Fruit fly (Drosophila melanogaster) whole organism, prepupa: ENCODE results near the gene CG15544.

Source experiments
- Blimp-1 ChIP-seq: fragments of 200-800 bp; sonication (Bioruptor generic); optimal IDR thresholded peaks from 3 replicates; lab custom pipeline; 2017; ENCODE audit warnings: missing biosample characterization, missing genetic modification characterization, mild to moderate bottlenecking, moderate library complexity, missing genetic modification reagents
- CG10631 ChIP-seq: fragments of 200-800 bp; sonication (Bioruptor generic); optimal IDR thresholded peaks from 2 replicates; lab custom pipeline; 2016; ENCODE audit warnings: missing biosample characterization, missing genetic modification characterization
- CG10669 ChIP-seq: fragments of 200-800 bp; sonication (Bioruptor generic); optimal IDR thresholded peaks from 3 replicates; lab custom pipeline; 2018; ENCODE audit warnings: missing biosample characterization, mild to moderate bottlenecking, missing genetic modification characterization, moderate library complexity
- CG11294 ChIP-seq: fragments of 200-800 bp; sonication (Bioruptor generic); IDR thresholded peaks from 2 replicates; pipeline ENCODE4 v1.3.6; 2022; ENCODE audit warnings: missing biosample characterization, missing genetic modification characterization
- CG11762 ChIP-seq: fragments of 200-800 bp; sonication (Bioruptor generic); optimal IDR thresholded peaks from 3 replicates; lab custom pipeline; 2016; ENCODE audit warnings: missing biosample characterization, missing genetic modification characterization; ENCODE audit not compliant: insufficient read depth
- CG15336 ChIP-seq: fragments of 200-800 bp; sonication (Bioruptor generic); IDR thresholded peaks from 2 replicates; pipeline ENCODE4 v1.3.6; 2022; ENCODE audit warnings: missing biosample characterization, missing genetic modification characterization
- CG1621 ChIP-seq: fragments of 200-800 bp; sonication (Bioruptor generic); optimal IDR thresholded peaks from 3 replicates; lab custom pipeline; 2018; ENCODE audit warnings: missing biosample characterization, mild to moderate bottlenecking, missing genetic modification characterization
- CG16779 ChIP-seq: fragments of 200-800 bp; sonication (Bioruptor generic); optimal IDR thresholded peaks from 3 replicates; lab custom pipeline; 2017; ENCODE audit warnings: missing biosample characterization, mild to moderate bottlenecking, missing genetic modification characterization
- CG3032 ChIP-seq: fragments of 200-800 bp; optimal IDR thresholded peaks from 2 replicates; lab custom pipeline; 2019; ENCODE audit warnings: missing biosample characterization, mild to moderate bottlenecking, missing genetic modification characterization, moderate library complexity
- CG31627 ChIP-seq: fragments of 200-800 bp; sonication (Bioruptor generic); optimal IDR thresholded peaks from 3 replicates; lab custom pipeline; 2016; ENCODE audit warnings: missing biosample characterization, missing genetic modification characterization
- CG32006 ChIP-seq: fragments of 200-800 bp; sonication (Bioruptor generic); optimal IDR thresholded peaks from 3 replicates; lab custom pipeline; 2017; ENCODE audit warnings: missing biosample characterization, mild to moderate bottlenecking, missing genetic modification characterization
- CG34406 ChIP-seq: fragments of 200-800 bp; sonication (Bioruptor generic); optimal IDR thresholded peaks from 3 replicates; lab custom pipeline; 2016; ENCODE audit warnings: missing biosample characterization, missing genetic modification characterization
- CG3919 ChIP-seq: fragments of 200-800 bp; sonication (Bioruptor generic); optimal IDR thresholded peaks from 3 replicates; lab custom pipeline; 2016; ENCODE audit warnings: missing biosample characterization, missing genetic modification characterization
- CG4318 ChIP-seq: fragments of 200-800 bp; sonication (Bioruptor generic); optimal IDR thresholded peaks from 3 replicates; lab custom pipeline; 2017; ENCODE audit warnings: missing biosample characterization, mild to moderate bottlenecking, missing genetic modification characterization
- CG6163 ChIP-seq: fragments of 200-800 bp; sonication (Bioruptor generic); IDR thresholded peaks from 3 replicates; pipeline ENCODE4 v1.3.6; 2022; ENCODE audit warnings: missing biosample characterization, missing genetic modification characterization
- CG6276 ChIP-seq: fragments of 200-800 bp; sonication (Bioruptor generic); optimal IDR thresholded peaks from 2 replicates; lab custom pipeline; 2017; ENCODE audit warnings: missing biosample characterization, mild to moderate bottlenecking, missing genetic modification characterization
- CG6792 ChIP-seq: fragments of 200-800 bp; sonication (Bioruptor generic); optimal IDR thresholded peaks from 3 replicates; lab custom pipeline; 2016; ENCODE audit warnings: missing biosample characterization, missing genetic modification characterization
- CG6808 ChIP-seq: fragments of 200-800 bp; sonication (Bioruptor generic); optimal IDR thresholded peaks from 3 replicates; lab custom pipeline; 2017; ENCODE audit warnings: missing biosample characterization, missing genetic modification characterization, mild to moderate bottlenecking, moderate library complexity, missing genetic modification reagents
- CG7368 ChIP-seq: fragments of 200-800 bp; sonication (Bioruptor generic); optimal IDR thresholded peaks from 3 replicates; lab custom pipeline; 2016; ENCODE audit warnings: missing biosample characterization, missing genetic modification characterization
- CG8319 ChIP-seq: fragments of 200-800 bp; sonication (Bioruptor generic); optimal IDR thresholded peaks from 3 replicates; lab custom pipeline; 2016; ENCODE audit warnings: missing biosample characterization, missing genetic modification characterization
- CG8632 ChIP-seq: fragments of 200-800 bp; sonication (Bioruptor generic); optimal IDR thresholded peaks from 3 replicates; lab custom pipeline; 2016; ENCODE audit warnings: missing biosample characterization, missing genetic modification characterization
- CG9139 ChIP-seq: fragments of 200-800 bp; sonication (Bioruptor generic); optimal IDR thresholded peaks from 3 replicates; lab custom pipeline; 2017; ENCODE audit warnings: missing biosample characterization, mild to moderate bottlenecking, missing genetic modification characterization
- Eip78C ChIP-seq: fragments of 200-800 bp; sonication (Bioruptor generic); peaks from one replicate; lab custom pipeline; 2016; ENCODE audit warnings: missing biosample characterization, missing genetic modification characterization
- Eip93F ChIP-seq: fragments of 200-800 bp; sonication (Bioruptor generic); optimal IDR thresholded peaks from 2 replicates; lab custom pipeline; 2016; ENCODE audit warnings: missing biosample characterization, mild to moderate bottlenecking, missing genetic modification characterization
- Ets96B ChIP-seq: fragments of 200-800 bp; optimal IDR thresholded peaks from 2 replicates; lab custom pipeline; 2019; ENCODE audit warnings: missing biosample characterization, mild to moderate bottlenecking, missing genetic modification characterization, moderate library complexity
- Hr38 ChIP-seq: sonication (Bioruptor generic); optimal IDR thresholded peaks from 2 replicates; lab custom pipeline; 2016; ENCODE audit warnings: missing biosample characterization, missing genetic modification characterization
- Lpt ChIP-seq: fragments of 200-800 bp; sonication (Bioruptor generic); optimal IDR thresholded peaks from 3 replicates; lab custom pipeline; 2016; ENCODE audit warnings: missing biosample characterization, missing genetic modification characterization
- Met ChIP-seq: fragments of 200-800 bp; sonication (Bioruptor generic); optimal IDR thresholded peaks from 3 replicates; lab custom pipeline; 2016; ENCODE audit warnings: missing biosample characterization, missing genetic modification characterization
- Smox ChIP-seq: fragments of 200-800 bp; sonication (Bioruptor generic); optimal IDR thresholded peaks from 3 replicates; lab custom pipeline; 2016; ENCODE audit warnings: missing biosample characterization, missing genetic modification characterization
- Sox14 ChIP-seq: fragments of 200-800 bp; sonication (Bioruptor generic); optimal IDR thresholded peaks from 3 replicates; lab custom pipeline; 2016; ENCODE audit warnings: missing biosample characterization, missing genetic modification characterization
- acj6 ChIP-seq: fragments of 200-800 bp; sonication (Bioruptor generic); optimal IDR thresholded peaks from 3 replicates; lab custom pipeline; 2016; ENCODE audit warnings: missing biosample characterization, missing genetic modification characterization
- cyc ChIP-seq: fragments of 200-800 bp; sonication (Bioruptor generic); optimal IDR thresholded peaks from 3 replicates; lab custom pipeline; 2016; ENCODE audit warnings: missing biosample characterization, missing genetic modification characterization
- dsx ChIP-seq: fragments of 200-800 bp; optimal IDR thresholded peaks from 3 replicates; lab custom pipeline; 2019; ENCODE audit warnings: missing biosample characterization, mild to moderate bottlenecking, missing genetic modification characterization, moderate library complexity; ENCODE audit not compliant: poor library complexity, severe bottlenecking
- fd59A ChIP-seq: fragments of 200-800 bp; sonication (Bioruptor generic); optimal IDR thresholded peaks from 2 replicates; lab custom pipeline; 2017; ENCODE audit warnings: missing biosample characterization, mild to moderate bottlenecking, missing genetic modification characterization, missing genetic modification reagents
- fd85E ChIP-seq: fragments of 200-800 bp; sonication (Bioruptor generic); optimal IDR thresholded peaks from 3 replicates; lab custom pipeline; 2016; ENCODE audit warnings: missing biosample characterization, missing genetic modification characterization
- fkh ChIP-seq: fragments of 200-800 bp; sonication (Bioruptor generic); optimal IDR thresholded peaks from 3 replicates; lab custom pipeline; 2017; ENCODE audit warnings: missing biosample characterization, mild to moderate bottlenecking, missing genetic modification characterization, moderate library complexity
- lz ChIP-seq: fragments of 200-800 bp; sonication (Bioruptor generic); optimal IDR thresholded peaks from 3 replicates; lab custom pipeline; 2016; ENCODE audit warnings: missing biosample characterization, missing genetic modification characterization
- net ChIP-seq: fragments of 200-800 bp; sonication (Bioruptor generic); optimal IDR thresholded peaks from 3 replicates; lab custom pipeline; 2016; ENCODE audit warnings: missing biosample characterization, missing genetic modification characterization
- pdm3 ChIP-seq: fragments of 200-800 bp; sonication (Bioruptor generic); optimal IDR thresholded peaks from 3 replicates; lab custom pipeline; 2016; ENCODE audit warnings: missing biosample characterization, missing genetic modification characterization
- salr ChIP-seq, 2 experiments: fragments of 200-800 bp; sonication (Bioruptor generic); optimal IDR thresholded peaks; 3 replicates each; lab custom pipeline; 2016 to 2018; ENCODE audit warnings: missing biosample characterization in 2 of 2, missing genetic modification characterization in 2 of 2, mild to moderate bottlenecking in 1 of 2
- ss ChIP-seq, 2 experiments: fragments of 200-800 bp; sonication (Bioruptor generic); optimal IDR thresholded peaks; 2 replicates in 1 of 2; 3 replicates in 1 of 2; lab custom pipeline; 2017 to 2018; ENCODE audit warnings: mild to moderate bottlenecking in 2 of 2, missing biosample characterization in 2 of 2, missing genetic modification characterization in 2 of 2, moderate library complexity in 1 of 2
- svp ChIP-seq: fragments of 200-800 bp; sonication (Bioruptor generic); peaks from one replicate; lab custom pipeline; 2016; ENCODE audit warnings: missing biosample characterization, missing genetic modification characterization
- vri ChIP-seq: fragments of 200-800 bp; sonication (Bioruptor generic); optimal IDR thresholded peaks from 3 replicates; lab custom pipeline; 2016; ENCODE audit warnings: missing biosample characterization, mild to moderate bottlenecking, missing genetic modification characterization

CG15544 gene

dm6 chr3R:30864465-30864864 lies 36.8 kb downstream of the CG15544 start (continued):
- TF ChIP-seq CG8632 (GFP tag; lab: Kevin White, UChicago) (peak; percentile 35), CG6163 (no peak), CG10669 (GFP tag; lab: Kevin White, UChicago) (peak; percentile 45), salr (GFP tag; optimal IDR thresholded peaks at IDR 0.05; lab: Kevin White, UChicago) (peak in 1 of 2 experiments; percentile 51), fd59A (GFP tag; lab: Kevin White, UChicago) (peak; percentile 40), fd85E (no peak), Ets96B (tag; lab: Kevin White, UChicago) (peak; percentile 54), CG32006 (GFP tag; lab: Kevin White, UChicago) (peak; percentile 72), Met (GFP tag; lab: Kevin White, UChicago) (no peak), CG11762 (GFP tag; lab: Kevin White, UChicago) (peak; percentile 16), Eip78C (GFP tag; lab: Kevin White, UChicago) (peak; percentile 87), CG16779 (tag; lab: Kevin White, UChicago) (no peak), CG1621 (no peak), CG3919 (peak; percentile 33), acj6 (peak; percentile 7), CG34406 (GFP tag; lab: Kevin White, UChicago) (peak; percentile 5), Lpt (no peak), CG6792 (GFP tag; lab: Kevin White, UChicago) (peak; percentile 0), net (GFP tag; lab: Kevin White, UChicago) (peak; percentile 25), fkh (GFP tag; lab: Kevin White, UChicago) (no peak), pdm3 (peak; percentile 26), CG11294 (no peak), CG4318 (GFP tag; lab: Kevin White, UChicago) (peak; percentile 40), lz (no peak), ss (GFP tag; optimal IDR thresholded peaks at IDR 0.05; lab: Kevin White, UChicago) (peak in 1 of 2 experiments; percentile 58), Smox (GFP tag; lab: Kevin White, UChicago) (no peak), CG6276 (peak; percentile 26), Eip93F (GFP tag; lab: Kevin White, UChicago) (no peak), CG3032 (tag; lab: Kevin White, UChicago) (peak; percentile 34), CG15336 (GFP tag; lab: Robert Waterston, UW) (no peak)
- TF ChIP-seq, all 60 proteins: peak for 30

dm6 chr3R:30865365-30865770 lies 37.7 kb downstream of the CG15544 start:
- TF ChIP-seq Hr38 (GFP tag; lab: Kevin White, UChicago) = no peak
- TF ChIP-seq CG6276 = no peak
- peak; percentile 6 for TF ChIP-seq CG6808 (GFP tag; lab: Kevin White, UChicago)
- TF ChIP-seq CG11294 = no peak
- no peak for TF ChIP-seq net (GFP tag; lab: Kevin White, UChicago)
- no peak for TF ChIP-seq cyc (GFP tag; lab: Kevin White, UChicago)
- no peak for TF ChIP-seq CG10631 (GFP tag; lab: Kevin White, UChicago)
- no peak for TF ChIP-seq Blimp-1 (GFP tag; lab: Kevin White, UChicago)
- no peak for TF ChIP-seq CG32006 (GFP tag; lab: Kevin White, UChicago)
- no peak for TF ChIP-seq salr (GFP tag; optimal IDR thresholded peaks at IDR 0.05; lab: Kevin White, UChicago)
- TF ChIP-seq vri (GFP tag; lab: Kevin White, UChicago) = no peak
- no peak for TF ChIP-seq fd85E
- peak; percentile 17 for TF ChIP-seq acj6
- peak; percentile 26 for TF ChIP-seq fd59A (GFP tag; lab: Kevin White, UChicago)
- TF ChIP-seq CG3919 = no peak
- no peak for TF ChIP-seq Sox14 (GFP tag; lab: Kevin White, UChicago)
- no peak for TF ChIP-seq CG1621
- no peak for TF ChIP-seq dsx
- peak; percentile 31 for TF ChIP-seq CG34406 (GFP tag; lab: Kevin White, UChicago)
- peak; percentile 46 for TF ChIP-seq svp
- TF ChIP-seq CG10669 (GFP tag; lab: Kevin White, UChicago) = no peak
- TF ChIP-seq Eip78C (GFP tag; lab: Kevin White, UChicago) = peak; percentile 83
- TF ChIP-seq CG9139 (GFP tag; lab: Kevin White, UChicago) = no peak
- TF ChIP-seq CG8319 (GFP tag; lab: Kevin White, UChicago) = no peak
- TF ChIP-seq ss (GFP tag; optimal IDR thresholded peaks at IDR 0.05; lab: Kevin White, UChicago) = peak in 1 of 2 experiments; percentile 50
- no peak for TF ChIP-seq CG16779 (tag; lab: Kevin White, UChicago)
- TF ChIP-seq Met (GFP tag; lab: Kevin White, UChicago) = no peak
- no peak for TF ChIP-seq CG15336 (GFP tag; lab: Robert Waterston, UW)
- peak; percentile 15 for TF ChIP-seq CG3032 (tag; lab: Kevin White, UChicago)
- no peak for TF ChIP-seq CG31627 (GFP tag; lab: Kevin White, UChicago)
- no peak for TF ChIP-seq CG7368 (GFP tag; lab: Kevin White, UChicago)
- TF ChIP-seq CG11762 (GFP tag; lab: Kevin White, UChicago) = no peak
- TF ChIP-seq Ets96B (tag; lab: Kevin White, UChicago) = peak; percentile 35
- TF ChIP-seq Smox (GFP tag; lab: Kevin White, UChicago) = no peak
- peak; percentile 38 for TF ChIP-seq CG8632 (GFP tag; lab: Kevin White, UChicago)
